Fruit fly (Drosophila melanogaster) whole organism, adult: ENCODE data around the gene CG10853.

Experiments
- CG14711 ChIP-seq: fragments of 200-800 bp; sonication (Bioruptor generic); optimal IDR thresholded peaks from 2 replicates; lab custom pipeline; 2018; ENCODE audit warnings: missing biosample characterization, mild to moderate bottlenecking, missing genetic modification characterization, moderate library complexity
- Clk ChIP-seq: fragments of 200-800 bp; sonication (Bioruptor generic); optimal IDR thresholded peaks from 2 replicates; lab custom pipeline; 2017; ENCODE audit warnings: missing biosample characterization, missing genetic modification characterization
- Crg-1 ChIP-seq: fragments of 200-800 bp; sonication (Bioruptor generic); optimal IDR thresholded peaks from 2 replicates; lab custom pipeline; 2016; ENCODE audit warnings: missing biosample characterization, missing genetic modification characterization
- pad ChIP-seq: fragments of 200-800 bp; sonication (Bioruptor generic); optimal IDR thresholded peaks from 3 replicates; lab custom pipeline; 2017; ENCODE audit warnings: missing biosample characterization, missing genetic modification characterization, mild to moderate bottlenecking, moderate library complexity, missing genetic modification reagents
- toe ChIP-seq: fragments of 200-800 bp; sonication (Bioruptor generic); optimal IDR thresholded peaks from 2 replicates; lab custom pipeline; 2016; ENCODE audit warnings: missing biosample characterization, missing genetic modification characterization

DNA sequence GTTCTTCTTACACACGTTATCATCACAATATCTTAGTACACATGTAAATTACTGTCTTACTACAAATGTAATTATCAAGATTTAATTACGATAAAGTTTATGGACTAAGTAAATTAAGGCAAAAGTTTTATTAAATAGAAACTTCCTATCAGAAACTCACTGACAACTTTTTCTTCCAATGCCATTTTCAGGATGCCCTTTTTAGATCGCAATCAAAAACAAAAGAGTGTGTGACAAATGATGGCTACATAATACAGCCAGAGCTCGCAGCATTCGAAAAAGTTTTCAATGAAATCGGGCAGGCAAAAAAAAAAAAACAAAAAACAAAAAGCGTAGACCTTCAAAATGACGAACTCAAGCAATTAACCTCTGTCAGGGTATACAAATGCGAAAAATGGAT is 24.9 kb downstream of the CG10853 start, which contains the start of gene CG43915:
- no peak for TF ChIP-seq CG14711 (tag; lab: Kevin White, UChicago)
- TF ChIP-seq toe (GFP tag; lab: Kevin White, UChicago): no peak
- TF ChIP-seq Clk (GFP tag; lab: Kevin White, UChicago): no peak
- no peak for TF ChIP-seq Crg-1 (GFP tag; lab: Kevin White, UChicago)
- TF ChIP-seq pad (GFP tag; lab: Kevin White, UChicago): no peak
